Worm (Caenorhabditis elegans) whole organism, L2 larva: ENCODE data around the gene gakh-1.

Experiments
- C34F6.9 ChIP-seq: fragments of 150-350 bp; optimal IDR thresholded peaks from 2 replicates; lab custom pipeline; 2014; ENCODE audit warnings: missing biosample characterization, missing genetic modification characterization
- F13H6.1 ChIP-seq: sonication (generic microtip); optimal IDR thresholded peaks from 2 replicates; lab custom pipeline; 2016; ENCODE audit warnings: missing genetic modification characterization, missing compliant biosample characterization
- R02D3.7 ChIP-seq: fragments of 150-350 bp; optimal IDR thresholded peaks from 2 replicates; lab custom pipeline; 2014; ENCODE audit warnings: missing biosample characterization, missing genetic modification characterization
- alr-1 ChIP-seq: fragments of 150-350 bp; optimal IDR thresholded peaks from 2 replicates; lab custom pipeline; 2014; ENCODE audit warnings: missing biosample characterization, missing genetic modification characterization
- aly-2 ChIP-seq: fragments of 150-350 bp; optimal IDR thresholded peaks from 2 replicates; lab custom pipeline; 2014; ENCODE audit warnings: missing biosample characterization, missing genetic modification characterization
- ama-1 ChIP-seq: fragments of 150-350 bp; optimal IDR thresholded peaks from 2 replicates; lab custom pipeline; 2018; ENCODE audit warnings: inconsistent platforms
- blmp-1 ChIP-seq: sonication (generic microtip); optimal IDR thresholded peaks from 2 replicates; lab custom pipeline; 2017; ENCODE audit warnings: missing genetic modification characterization, mild to moderate bottlenecking, missing compliant biosample characterization, antibody characterized with exemption, moderate library complexity; ENCODE audit not compliant: insufficient read depth
- ceh-16 ChIP-seq: fragments of 150-350 bp; optimal IDR thresholded peaks from 2 replicates; lab custom pipeline; 2014; ENCODE audit warnings: missing biosample characterization, missing genetic modification characterization
- ceh-82 ChIP-seq: fragments of 150-350 bp; optimal IDR thresholded peaks from 2 replicates; lab custom pipeline; 2014; ENCODE audit warnings: missing biosample characterization, missing genetic modification characterization
- dmd-4 ChIP-seq: sonication (generic microtip); optimal IDR thresholded peaks from 2 replicates; lab custom pipeline; 2017; ENCODE audit warnings: missing biosample characterization, missing genetic modification characterization
- egl-27 ChIP-seq: sonication (generic microtip); optimal IDR thresholded peaks from 3 replicates; lab custom pipeline; 2017; ENCODE audit warnings: missing biosample characterization, missing genetic modification reagents, missing genetic modification characterization
- elt-1 ChIP-seq: fragments of 150-350 bp; optimal IDR thresholded peaks from 2 replicates; lab custom pipeline; 2014; ENCODE audit warnings: missing biosample characterization, missing genetic modification characterization
- fos-1 ChIP-seq: fragments of 150-350 bp; optimal IDR thresholded peaks from 2 replicates; lab custom pipeline; 2014; ENCODE audit warnings: missing biosample characterization, missing genetic modification characterization
- gmeb-1 ChIP-seq: fragments of 150-350 bp; optimal IDR thresholded peaks from 2 replicates; lab custom pipeline; 2014; ENCODE audit warnings: missing biosample characterization, missing genetic modification characterization
- lin-11 ChIP-seq: fragments of 150-350 bp; sonication (generic microtip); optimal IDR thresholded peaks from 2 replicates; lab custom pipeline; 2014; ENCODE audit warnings: missing biosample characterization, missing genetic modification characterization, inconsistent platforms, mixed read lengths
- lin-13 ChIP-seq: fragments of 150-350 bp; optimal IDR thresholded peaks from 2 replicates; lab custom pipeline; 2014; ENCODE audit warnings: missing biosample characterization, missing genetic modification reagents, missing genetic modification characterization
- lin-39 ChIP-seq: fragments of 150-350 bp; optimal IDR thresholded peaks from 2 replicates; lab custom pipeline; 2014; ENCODE audit warnings: missing biosample characterization, missing genetic modification reagents, missing genetic modification characterization
- lsy-2 ChIP-seq, 2 experiments: fragments of 150-350 bp in 1 of 2; sonication (generic microtip) in 1 of 2; optimal IDR thresholded peaks; 2 replicates each; lab custom pipeline; 2014 to 2017; ENCODE audit warnings: missing biosample characterization in 2 of 2, missing genetic modification characterization in 2 of 2
- mab-5 ChIP-seq: fragments of 150-350 bp; optimal IDR thresholded peaks from 2 replicates; lab custom pipeline; 2014; ENCODE audit warnings: missing biosample characterization, missing genetic modification characterization
- mbf-1 ChIP-seq: sonication (generic microtip); optimal IDR thresholded peaks from 2 replicates; lab custom pipeline; 2017; ENCODE audit warnings: missing biosample characterization, missing genetic modification characterization
- mdl-1 ChIP-seq, 2 experiments: fragments of 150-350 bp in 1 of 2; sonication (generic microtip) in 1 of 2; optimal IDR thresholded peaks; 2 replicates each; lab custom pipeline; 2017; ENCODE audit warnings: missing biosample characterization in 2 of 2, missing genetic modification characterization in 2 of 2
- nhr-10 ChIP-seq: sonication (generic microtip); optimal IDR thresholded peaks from 2 replicates; lab custom pipeline; 2017; ENCODE audit warnings: missing biosample characterization, missing genetic modification characterization
- nhr-11 ChIP-seq: fragments of 150-350 bp; optimal IDR thresholded peaks from 2 replicates; lab custom pipeline; 2014; ENCODE audit warnings: missing biosample characterization, missing genetic modification characterization
- nhr-12 ChIP-seq: fragments of 150-350 bp; optimal IDR thresholded peaks from 2 replicates; lab custom pipeline; 2014; ENCODE audit warnings: missing biosample characterization, missing genetic modification characterization
- nhr-129 ChIP-seq: fragments of 150-350 bp; optimal IDR thresholded peaks from 2 replicates; lab custom pipeline; 2014; ENCODE audit warnings: missing biosample characterization, missing genetic modification characterization
- nhr-21 ChIP-seq: fragments of 150-350 bp; optimal IDR thresholded peaks from 2 replicates; lab custom pipeline; 2014; ENCODE audit warnings: missing biosample characterization, missing genetic modification characterization
- nhr-23 ChIP-seq: fragments of 150-350 bp; optimal IDR thresholded peaks from 2 replicates; lab custom pipeline; 2014; ENCODE audit warnings: missing biosample characterization, missing genetic modification reagents, missing genetic modification characterization
- nhr-237 ChIP-seq: fragments of 150-350 bp; optimal IDR thresholded peaks from 2 replicates; lab custom pipeline; 2014; ENCODE audit warnings: missing biosample characterization, missing genetic modification characterization
- nhr-25 ChIP-seq: fragments of 150-350 bp; sonication (generic microtip); optimal IDR thresholded peaks from 3 replicates; lab custom pipeline; 2014; ENCODE audit warnings: missing biosample characterization, missing genetic modification characterization
- nhr-6 ChIP-seq: fragments of 150-350 bp; optimal IDR thresholded peaks from 2 replicates; lab custom pipeline; 2014; ENCODE audit warnings: missing biosample characterization, missing genetic modification characterization
- peb-1 ChIP-seq: fragments of 150-350 bp; optimal IDR thresholded peaks from 2 replicates; lab custom pipeline; 2014; ENCODE audit warnings: missing biosample characterization, missing genetic modification characterization
- sem-4 ChIP-seq: fragments of 150-350 bp; optimal IDR thresholded peaks from 2 replicates; lab custom pipeline; 2014; ENCODE audit warnings: missing biosample characterization, missing genetic modification reagents, missing genetic modification characterization
- skn-1 ChIP-seq: sonication (generic microtip); optimal IDR thresholded peaks from 2 replicates; lab custom pipeline; 2017; ENCODE audit warnings: missing biosample characterization, missing genetic modification characterization
- sma-3 ChIP-seq: sonication (generic microtip); optimal IDR thresholded peaks from 2 replicates; lab custom pipeline; 2016; ENCODE audit warnings: missing genetic modification reagents, missing genetic modification characterization, missing compliant biosample characterization
- sma-9 ChIP-seq, 2 experiments: fragments of 150-350 bp in 1 of 2; sonication (generic microtip) in 1 of 2; optimal IDR thresholded peaks; 2 replicates each; lab custom pipeline; 2014 to 2016; ENCODE audit warnings: missing genetic modification characterization in 2 of 2, mild to moderate bottlenecking in 1 of 2, missing biosample characterization in 1 of 2, missing compliant biosample characterization in 1 of 2, missing genetic modification reagents in 1 of 2, moderate library complexity in 1 of 2
- snpc-4 ChIP-seq: fragments of 150-350 bp; optimal IDR thresholded peaks from 2 replicates; lab custom pipeline; 2014; ENCODE audit warnings: missing biosample characterization, missing genetic modification characterization
- unc-39 ChIP-seq: fragments of 150-350 bp; optimal IDR thresholded peaks from 2 replicates; lab custom pipeline; 2014; ENCODE audit warnings: missing biosample characterization, missing genetic modification characterization
- unc-55 ChIP-seq: fragments of 150-350 bp; sonication (generic microtip); optimal IDR thresholded peaks from 3 replicates; lab custom pipeline; 2014; ENCODE audit warnings: missing biosample characterization, missing genetic modification reagents, missing genetic modification characterization
- unc-62 ChIP-seq: fragments of 150-350 bp; optimal IDR thresholded peaks from 2 replicates; lab custom pipeline; 2014; ENCODE audit warnings: missing biosample characterization, missing genetic modification reagents, missing genetic modification characterization
- zag-1 ChIP-seq: fragments of 150-350 bp; optimal IDR thresholded peaks from 2 replicates; lab custom pipeline; 2014; ENCODE audit warnings: missing biosample characterization, missing genetic modification characterization
- ztf-1 ChIP-seq: fragments of 200-800 bp; sonication (Bioruptor generic); conservative IDR thresholded peaks from 2 replicates; pipeline ENCODE4 v1.3.6; 2022; ENCODE audit warnings: missing genetic modification characterization, missing compliant biosample characterization
- ztf-11 ChIP-seq: sonication (generic microtip); optimal IDR thresholded peaks from 2 replicates; lab custom pipeline; 2017; ENCODE audit warnings: missing biosample characterization, missing genetic modification characterization
- ztf-4 ChIP-seq: fragments of 150-350 bp; optimal IDR thresholded peaks from 2 replicates; lab custom pipeline; 2014; ENCODE audit warnings: missing biosample characterization, missing genetic modification characterization

The gakh-1 gene

DNA sequence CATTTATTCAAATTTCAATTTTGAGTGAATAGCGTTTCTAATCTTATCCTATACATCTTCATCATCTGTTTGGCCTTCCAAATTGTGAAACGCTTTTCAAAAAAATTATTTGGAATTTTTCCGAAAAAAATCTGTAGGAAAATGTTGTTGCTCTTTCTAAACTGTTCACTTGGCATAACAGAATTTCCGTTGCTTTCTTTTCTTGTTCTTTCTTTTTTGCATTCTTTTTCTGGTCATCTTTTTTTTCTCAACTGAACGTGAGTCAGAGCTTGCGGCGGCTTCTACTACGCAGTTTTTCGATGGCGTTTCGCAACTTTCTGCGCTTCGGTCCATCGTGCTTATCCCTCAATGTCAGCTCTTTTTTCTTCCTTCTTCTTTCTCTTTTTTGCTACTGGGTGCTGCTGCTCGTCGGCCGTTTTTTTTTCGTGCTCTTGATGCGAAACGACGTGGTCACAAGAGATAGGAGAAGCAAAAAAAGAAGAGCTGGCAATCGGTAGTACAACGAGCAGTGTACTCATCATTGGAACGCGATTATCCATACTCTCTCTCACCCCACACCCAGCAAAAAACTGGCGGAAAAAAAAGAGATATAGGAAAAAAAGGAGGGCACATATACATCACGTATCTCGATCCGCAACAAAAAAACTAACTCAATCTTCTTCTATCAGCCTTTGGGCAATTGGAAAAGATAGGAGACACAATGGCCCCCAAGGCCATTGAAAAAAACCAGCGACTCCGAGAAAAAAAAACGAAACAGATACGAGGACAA is 37.6 kb downstream of the gakh-1 start (continued):
- no peak for TF ChIP-seq alr-1 (tag; lab: Kevin White, UChicago)
- TF ChIP-seq mdl-1 (tag; optimal IDR thresholded peaks at IDR 0.05; lab: Kevin White, UChicago), result peak in 1 of 2 experiments; percentile 8
- no peak for TF ChIP-seq lin-13 (GFP tag; lab: Kevin White, UChicago)
- no peak for TF ChIP-seq skn-1 (tag; lab: Kevin White, UChicago)
- no peak for TF ChIP-seq snpc-4

DNA sequence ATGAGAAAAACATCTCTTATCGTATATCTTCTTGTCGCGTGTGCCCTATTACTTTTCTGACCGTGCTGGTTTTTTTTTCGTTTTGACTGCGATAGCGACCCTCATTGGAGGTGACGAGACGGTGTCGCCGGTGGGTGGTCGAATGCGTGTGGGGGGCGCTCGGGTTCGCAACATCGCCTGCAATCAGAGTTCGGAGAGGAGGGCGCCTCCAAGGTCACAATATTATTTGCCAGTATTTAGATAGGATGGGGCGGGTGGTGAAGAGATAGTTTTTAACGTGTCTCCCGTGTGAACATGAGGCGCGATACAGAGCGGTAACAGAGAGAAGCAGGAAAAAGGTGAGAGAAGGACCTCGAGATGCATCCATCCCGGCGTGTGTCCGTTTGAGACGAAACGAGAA is 38.6 kb downstream of the gakh-1 start:
- no peak for TF ChIP-seq ceh-82
- TF ChIP-seq snpc-4, result no peak
- TF ChIP-seq unc-55 (GFP tag; lab: Kevin White, UChicago), result no peak
- no peak for TF ChIP-seq peb-1
- peak; percentile 1 for TF ChIP-seq F13H6.1
- TF ChIP-seq nhr-12, result no peak
- no peak for TF ChIP-seq lin-39 (tag; lab: Kevin White, UChicago)
- no peak for TF ChIP-seq skn-1 (tag; lab: Kevin White, UChicago)
- no peak for TF ChIP-seq mbf-1 (tag; lab: Kevin White, UChicago)
- TF ChIP-seq fos-1 (tag; lab: Kevin White, UChicago), result no peak
- TF ChIP-seq sem-4 (tag; lab: Kevin White, UChicago), result no peak
- TF ChIP-seq lsy-2 (tag; optimal IDR thresholded peaks at IDR 0.05; lab: Kevin White, UChicago), result no peak
- TF ChIP-seq ztf-11 (tag; lab: Kevin White, UChicago), result no peak
- TF ChIP-seq unc-62 (GFP tag; lab: Kevin White, UChicago), result no peak
- peak; percentile 20 for TF ChIP-seq sma-9 (GFP tag; optimal IDR thresholded peaks at IDR 0.05; lab: Kevin White, UChicago)
- TF ChIP-seq sma-9 (tag; optimal IDR thresholded peaks at IDR 0.05; lab: Kevin White, UChicago), result no peak
- TF ChIP-seq sma-3 (GFP tag; lab: Kevin White, UChicago), result peak; percentile 44
- TF ChIP-seq nhr-237 (tag; lab: Kevin White, UChicago), result no peak
- TF ChIP-seq nhr-25 (tag; lab: Kevin White, UChicago), result peak; percentile 50
- peak; percentile 21 for TF ChIP-seq blmp-1
- no peak for TF ChIP-seq aly-2 (tag; lab: Kevin White, UChicago)
- TF ChIP-seq nhr-11, result no peak
- TF ChIP-seq lin-11, result no peak
- peak; percentile 59 for TF ChIP-seq ceh-16
- peak; percentile 30 for TF ChIP-seq nhr-21
- TF ChIP-seq ztf-4 (tag; lab: Kevin White, UChicago), result no peak
- no peak for TF ChIP-seq nhr-129
- TF ChIP-seq dmd-4 (tag; lab: Kevin White, UChicago), result no peak
- no peak for TF ChIP-seq egl-27 (tag; lab: Kevin White, UChicago)
- TF ChIP-seq mdl-1 (tag; optimal IDR thresholded peaks at IDR 0.05; lab: Kevin White, UChicago), result peak in 1 of 2 experiments; percentile 23
- TF ChIP-seq nhr-10 (tag; lab: Kevin White, UChicago), result no peak
- no peak for TF ChIP-seq ztf-1 (GFP tag; lab: Robert Waterston, UW)
- no peak for TF ChIP-seq gmeb-1 (tag; lab: Kevin White, UChicago)
- TF ChIP-seq alr-1 (tag; lab: Kevin White, UChicago), result no peak
- no peak for TF ChIP-seq ama-1 (lab: Kevin White, UChicago)
- TF ChIP-seq elt-1, result no peak
- no peak for TF ChIP-seq zag-1 (tag; lab: Kevin White, UChicago)
- TF ChIP-seq lin-13 (GFP tag; lab: Kevin White, UChicago), result no peak
- TF ChIP-seq nhr-23 (tag; lab: Kevin White, UChicago), result no peak
- no peak for TF ChIP-seq unc-39 (tag; lab: Kevin White, UChicago)
- TF ChIP-seq R02D3.7 (tag; lab: Kevin White, UChicago), result no peak
- TF ChIP-seq C34F6.9, result no peak
- no peak for TF ChIP-seq mab-5 (tag; lab: Kevin White, UChicago)
- TF ChIP-seq nhr-6 (tag; lab: Kevin White, UChicago), result no peak
- TF ChIP-seq, all 48 proteins: peak for 8
